Worm (Caenorhabditis elegans): Measurements from ENCODE around the gene F08G12.11.

- TF ChIP-seq med-1 (GFP tag; optimal IDR thresholded peaks at IDR 0.05; ENCODE audit: insufficient read depth) (no peak), ztf-29 (GFP tag; IDR thresholded peaks at IDR 0.05) (no peak), cog-1 (tag; optimal IDR thresholded peaks at IDR 0.05) (no peak)
Measured at ce11 chrX:11355856-11356255, 40.5 kb upstream of the F08G12.11 start.
